Worm (Caenorhabditis elegans) whole organism, late embryonic: ENCODE measurements around the gene coq-8.

ENCODE experiments used
- C08G9.2 ChIP-seq: sonication (generic microtip); optimal IDR thresholded peaks from 2 replicates; lab custom pipeline; 2016; ENCODE audit warnings: mild to moderate bottlenecking, missing genetic modification characterization, moderate library complexity, missing compliant biosample characterization
- C38D4.7 ChIP-seq: fragments of 200-800 bp; sonication (Bioruptor generic); optimal IDR thresholded peaks from 2 replicates; lab custom pipeline; 2018; ENCODE audit warnings: mild to moderate bottlenecking, missing genetic modification characterization, moderate library complexity, missing compliant biosample characterization
- F13H6.1 ChIP-seq: sonication (generic microtip); optimal IDR thresholded peaks from 2 replicates; lab custom pipeline; 2016; ENCODE audit warnings: missing genetic modification characterization, missing compliant biosample characterization
- T23F11.4 ChIP-seq: fragments of 200-800 bp; sonication (Bioruptor generic); optimal IDR thresholded peaks from 2 replicates; lab custom pipeline; 2018; ENCODE audit warnings: mild to moderate bottlenecking, missing genetic modification characterization, missing compliant biosample characterization
- Y22D7AL.16 ChIP-seq: sonication (generic microtip); optimal IDR thresholded peaks from 2 replicates; lab custom pipeline; 2016; ENCODE audit warnings: missing genetic modification characterization, missing compliant biosample characterization
- ahr-1 ChIP-seq: sonication (generic microtip); optimal IDR thresholded peaks from 2 replicates; lab custom pipeline; 2016; ENCODE audit warnings: missing genetic modification characterization, missing compliant biosample characterization
- ceh-2 ChIP-seq: sonication (generic microtip); optimal IDR thresholded peaks from 2 replicates; lab custom pipeline; 2016; ENCODE audit warnings: missing genotype, missing genetic modification characterization, missing compliant biosample characterization
- ceh-24 ChIP-seq: sonication (generic microtip); optimal IDR thresholded peaks from 2 replicates; lab custom pipeline; 2016; ENCODE audit warnings: mild to moderate bottlenecking, missing genetic modification characterization, missing compliant biosample characterization
- ceh-30 ChIP-seq: fragments of 150-350 bp; optimal IDR thresholded peaks from 2 replicates; lab custom pipeline; 2014; ENCODE audit warnings: missing biosample characterization, missing genetic modification characterization
- ceh-31 ChIP-seq: sonication (generic microtip); optimal IDR thresholded peaks from 2 replicates; lab custom pipeline; 2016; ENCODE audit warnings: missing genetic modification characterization, missing compliant biosample characterization
- ceh-34 ChIP-seq: sonication (generic microtip); optimal IDR thresholded peaks from 2 replicates; lab custom pipeline; 2016; ENCODE audit warnings: mild to moderate bottlenecking, missing genetic modification characterization, missing compliant biosample characterization
- ceh-45 ChIP-seq: fragments of 200-800 bp; sonication (Bioruptor generic); IDR thresholded peaks from 2 replicates; pipeline ENCODE4 v1.3.6; 2022; ENCODE audit warnings: missing genetic modification reagents, missing genetic modification characterization, missing compliant biosample characterization
- dve-1 ChIP-seq: sonication (generic microtip); optimal IDR thresholded peaks from 2 replicates; lab custom pipeline; 2017; ENCODE audit warnings: antibody characterized with exemption, mild to moderate bottlenecking, missing genetic modification characterization, missing compliant biosample characterization
- elt-2 ChIP-seq: sonication (generic microtip); optimal IDR thresholded peaks from 2 replicates; lab custom pipeline; 2016; ENCODE audit warnings: missing genetic modification reagents, missing genetic modification characterization, missing compliant biosample characterization
- elt-4 ChIP-seq: sonication (generic microtip); optimal IDR thresholded peaks from 2 replicates; lab custom pipeline; 2016; ENCODE audit warnings: missing genetic modification characterization, missing compliant biosample characterization
- ets-4 ChIP-seq: sonication (generic microtip); optimal IDR thresholded peaks from 2 replicates; lab custom pipeline; 2016; ENCODE audit warnings: missing genetic modification characterization, missing compliant biosample characterization
- fax-1 ChIP-seq: sonication (generic microtip); optimal IDR thresholded peaks from 2 replicates; lab custom pipeline; 2016; ENCODE audit warnings: missing genotype, missing genetic modification characterization, missing compliant biosample characterization
- fkh-10 ChIP-seq: fragments of 150-350 bp; optimal IDR thresholded peaks from 2 replicates; lab custom pipeline; 2014; ENCODE audit warnings: missing biosample characterization, missing genetic modification reagents, missing genetic modification characterization
- gmeb-2 ChIP-seq: sonication (generic microtip); optimal IDR thresholded peaks from 2 replicates; lab custom pipeline; 2016; ENCODE audit warnings: missing genetic modification characterization, inconsistent platforms, missing compliant biosample characterization
- hlh-15 ChIP-seq: sonication (generic microtip); optimal IDR thresholded peaks from 2 replicates; lab custom pipeline; 2016; ENCODE audit warnings: missing genetic modification characterization, missing compliant biosample characterization
- hlh-30 ChIP-seq: sonication (generic microtip); optimal IDR thresholded peaks from 2 replicates; lab custom pipeline; 2017; ENCODE audit warnings: antibody characterized with exemption, missing genetic modification characterization, missing compliant biosample characterization; ENCODE audit not compliant: insufficient read depth
- hlh-8 ChIP-seq: sonication (generic microtip); optimal IDR thresholded peaks from 2 replicates; lab custom pipeline; 2016; ENCODE audit warnings: missing genotype, missing genetic modification characterization, missing compliant biosample characterization
- lim-6 ChIP-seq: sonication (generic microtip); optimal IDR thresholded peaks from 2 replicates; lab custom pipeline; 2016; ENCODE audit warnings: missing genetic modification characterization, missing compliant biosample characterization
- lin-11 ChIP-seq: fragments of 200-800 bp; sonication (Bioruptor generic); optimal IDR thresholded peaks from 2 replicates; lab custom pipeline; 2018; ENCODE audit warnings: mild to moderate bottlenecking, missing genetic modification characterization, missing compliant biosample characterization
- madf-2 ChIP-seq: sonication (generic microtip); optimal IDR thresholded peaks from 2 replicates; lab custom pipeline; 2017; ENCODE audit warnings: missing genetic modification characterization, missing compliant biosample characterization
- mec-3 ChIP-seq: sonication (generic microtip); optimal IDR thresholded peaks from 2 replicates; lab custom pipeline; 2016; ENCODE audit warnings: borderline replicate concordance, missing genetic modification characterization, missing compliant biosample characterization
- nhr-11 ChIP-seq: fragments of 150-350 bp; optimal IDR thresholded peaks from 2 replicates; lab custom pipeline; 2014; ENCODE audit warnings: missing biosample characterization, missing genetic modification characterization
- npax-4 ChIP-seq: sonication (generic microtip); optimal IDR thresholded peaks from 2 replicates; lab custom pipeline; 2016; ENCODE audit warnings: missing genetic modification characterization, missing compliant biosample characterization
- pag-3 ChIP-seq: sonication (generic microtip); optimal IDR thresholded peaks from 2 replicates; lab custom pipeline; 2016; ENCODE audit warnings: missing compliant biosample characterization, missing genetic modification characterization, borderline replicate concordance
- pat-9 ChIP-seq: fragments of 200-800 bp; sonication (Bioruptor generic); optimal IDR thresholded peaks from 2 replicates; lab custom pipeline; 2018; ENCODE audit warnings: mild to moderate bottlenecking, missing genetic modification characterization, moderate library complexity, missing compliant biosample characterization
- pha-2 ChIP-seq: sonication (generic microtip); optimal IDR thresholded peaks from 2 replicates; lab custom pipeline; 2017; ENCODE audit warnings: mild to moderate bottlenecking, missing genetic modification characterization, missing compliant biosample characterization
- pqm-1 ChIP-seq: sonication (generic microtip); optimal IDR thresholded peaks from 2 replicates; lab custom pipeline; 2016; ENCODE audit warnings: missing genetic modification characterization, missing compliant biosample characterization
- pros-1 ChIP-seq: fragments of 150-350 bp; optimal IDR thresholded peaks from 2 replicates; lab custom pipeline; 2014; ENCODE audit warnings: missing biosample characterization, missing genetic modification reagents, missing genetic modification characterization
- sox-2 ChIP-seq: fragments of 200-800 bp; sonication (Bioruptor generic); IDR thresholded peaks from 2 replicates; pipeline ENCODE4 v1.3.6; 2022; ENCODE audit warnings: missing genetic modification reagents, missing genetic modification characterization, missing compliant biosample characterization
- sox-4 ChIP-seq: sonication (generic microtip); optimal IDR thresholded peaks from 2 replicates; lab custom pipeline; 2017; ENCODE audit warnings: mild to moderate bottlenecking, missing genetic modification characterization, inconsistent platforms, missing compliant biosample characterization
- tbx-7 ChIP-seq: sonication (generic microtip); optimal IDR thresholded peaks from 2 replicates; lab custom pipeline; 2016; ENCODE audit warnings: missing genotype, missing genetic modification characterization, missing compliant biosample characterization
- unc-3 ChIP-seq, 2 experiments: fragments of 200-800 bp in 1 of 2; sonication (Bioruptor generic) in 1 of 2; sonication (generic microtip) in 1 of 2; conservative IDR thresholded peaks in 1 of 2; optimal IDR thresholded peaks in 1 of 2; 2 replicates each; pipeline versions ENCODE4 v1.3.6 to Lab custom; 2016 to 2022; ENCODE audit warnings: missing compliant biosample characterization in 2 of 2, missing genetic modification characterization in 2 of 2, missing genetic modification reagents in 1 of 2
- unc-42 ChIP-seq: sonication (generic microtip); optimal IDR thresholded peaks from 2 replicates; lab custom pipeline; 2016; ENCODE audit warnings: missing genotype, missing genetic modification characterization, missing compliant biosample characterization
- unc-55 ChIP-seq: sonication (generic microtip); optimal IDR thresholded peaks from 2 replicates; lab custom pipeline; 2017; ENCODE audit warnings: missing biosample characterization, missing genetic modification reagents, missing genetic modification characterization
- zip-5 ChIP-seq: sonication (generic microtip); optimal IDR thresholded peaks from 2 replicates; lab custom pipeline; 2016; ENCODE audit warnings: missing genetic modification characterization, missing compliant biosample characterization
- ztf-16 ChIP-seq: sonication (generic microtip); optimal IDR thresholded peaks from 2 replicates; lab custom pipeline; 2017; ENCODE audit warnings: missing genetic modification characterization, missing compliant biosample characterization

Gene coq-8

ce11 chrIII:4861744-4862401 is 1.4 kb upstream of the coq-8 start, which contains the start of the genes C35D10.10 and C35D10.5:
Gene C35D10.10, minus strand, starts transcription at chrIII:4861794.
Gene C35D10.5, plus strand, starts transcription at chrIII:4862351.
- TF ChIP-seq fax-1 (tag; lab: Kevin White, UChicago) (no peak), madf-2 (tag; lab: Kevin White, UChicago) (no peak), lim-6 (tag; lab: Kevin White, UChicago) (no peak), ceh-45 (GFP tag; lab: Robert Waterston, UW) (no peak), hlh-15 (no peak), unc-42 (tag; lab: Kevin White, UChicago) (no peak), lin-11 (tag; lab: Kevin White, UChicago) (no peak), ceh-24 (tag; lab: Kevin White, UChicago) (no peak), ceh-2 (tag; lab: Kevin White, UChicago) (peak; percentile 66), elt-2 (tag; lab: Kevin White, UChicago) (peak; percentile 13), zip-5 (tag; lab: Kevin White, UChicago) (peak; percentile 31), ets-4 (tag; lab: Kevin White, UChicago) (peak; percentile 83), pat-9 (no peak), pqm-1 (tag; lab: Kevin White, UChicago) (no peak), tbx-7 (tag; lab: Kevin White, UChicago) (peak; percentile 28), hlh-8 (no peak), ceh-31 (tag; lab: Kevin White, UChicago) (peak; percentile 37)

ce11 chrIII:4866762-4867161 is 3.5 kb downstream of the coq-8 start, which contains the start of gene C35D10.17:
Gene C35D10.17, plus strand, starts transcription at chrIII:4867062.
- TF ChIP-seq T23F11.4 (GFP tag; lab: Kevin White, UChicago): no peak
- TF ChIP-seq C08G9.2 (tag; lab: Kevin White, UChicago): no peak
- TF ChIP-seq fkh-10 (GFP tag; lab: Kevin White, UChicago): no peak

DNA sequence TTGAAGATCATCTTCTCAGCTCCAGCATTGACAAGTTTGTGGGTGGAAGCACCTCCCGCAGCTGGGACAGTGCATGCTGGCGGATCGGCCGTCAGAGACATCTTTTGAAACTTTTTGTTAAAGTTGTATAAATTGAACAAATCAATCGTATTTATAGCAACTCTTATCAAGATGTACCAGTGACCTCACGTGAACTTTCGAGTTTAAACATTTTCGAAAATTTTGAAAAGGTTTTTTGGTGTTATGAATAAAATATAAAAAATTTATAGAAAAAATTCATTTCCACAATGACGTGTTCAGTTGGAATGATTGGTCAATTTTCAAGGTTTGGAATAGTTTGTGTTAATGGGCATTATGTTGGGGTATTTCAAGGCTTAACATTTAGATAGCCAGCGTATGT is 5.4 kb downstream of the coq-8 start, which contains the start of the genes msd-4 and C35D10.3:
Gene msd-4, minus strand, starts transcription at position 101 of the 400 bp plus-strand sequence.
Gene C35D10.3, plus strand, starts transcription at position 279 of the 400 bp plus-strand sequence.
- TF ChIP-seq pag-3 (tag; lab: Kevin White, UChicago) (no peak), fax-1 (tag; lab: Kevin White, UChicago) (no peak), C38D4.7 (GFP tag; lab: Kevin White, UChicago) (no peak), ceh-30 (tag; lab: Kevin White, UChicago) (no peak), elt-2 (tag; lab: Kevin White, UChicago) (no peak), hlh-8 (no peak), T23F11.4 (GFP tag; lab: Kevin White, UChicago) (no peak), hlh-30 (no peak), sox-2 (no peak), zip-5 (tag; lab: Kevin White, UChicago) (no peak), ahr-1 (no peak), ceh-34 (tag; lab: Kevin White, UChicago) (no peak), pha-2 (tag; lab: Kevin White, UChicago) (no peak), npax-4 (tag; lab: Kevin White, UChicago) (no peak), sox-4 (tag; lab: Kevin White, UChicago) (no peak), elt-4 (no peak), gmeb-2 (no peak)

DNA sequence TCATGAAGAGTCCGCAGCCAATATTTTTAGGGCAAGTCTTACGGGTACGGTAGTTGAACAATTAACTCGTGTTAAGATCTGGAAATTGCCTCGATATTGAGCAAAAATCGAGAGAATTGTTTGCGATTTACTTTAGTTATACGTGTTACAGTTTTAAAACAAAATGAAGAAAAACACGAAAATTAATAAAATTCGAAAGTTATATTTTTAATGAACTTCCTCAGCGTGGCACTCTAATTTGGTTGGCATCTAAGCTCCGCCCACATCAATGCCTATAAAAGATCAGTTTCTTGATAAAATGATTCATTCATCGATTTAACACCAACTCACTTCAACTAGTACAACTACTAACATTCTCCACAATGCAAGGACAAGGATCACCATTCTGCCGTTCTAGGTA is 7.3 kb downstream of the coq-8 start, which contains the start of gene gipc-1:
Gene gipc-1, plus strand, starts transcription at position 301 of the 400 bp plus-strand sequence.
- TF ChIP-seq F13H6.1 (tag; lab: Kevin White, UChicago): no peak
- no peak for TF ChIP-seq ztf-16 (tag; lab: Kevin White, UChicago)
- TF ChIP-seq elt-2 (tag; lab: Kevin White, UChicago): no peak
- no peak for TF ChIP-seq lim-6 (tag; lab: Kevin White, UChicago)
- no peak for TF ChIP-seq nhr-11
- no peak for TF ChIP-seq unc-55
- no peak for TF ChIP-seq hlh-15
- TF ChIP-seq pha-2 (tag; lab: Kevin White, UChicago): no peak
- no peak for TF ChIP-seq unc-3 (GFP tag; conservative IDR thresholded peaks at IDR 0.05; lab: Robert Waterston, UW)
- TF ChIP-seq unc-3 (tag; optimal IDR thresholded peaks at IDR 0.05; lab: Kevin White, UChicago): no peak
- no peak for TF ChIP-seq ceh-30 (tag; lab: Kevin White, UChicago)
- TF ChIP-seq mec-3: no peak
- TF ChIP-seq pros-1: no peak
- TF ChIP-seq pag-3 (tag; lab: Kevin White, UChicago): no peak
- no peak for TF ChIP-seq Y22D7AL.16 (tag; lab: Kevin White, UChicago)
- TF ChIP-seq dve-1 (tag; lab: Kevin White, UChicago): no peak
- no peak for TF ChIP-seq sox-4 (tag; lab: Kevin White, UChicago)
- no peak for TF ChIP-seq gmeb-2
